Fruit fly (Drosophila melanogaster): ENCODE measurements around the gene vri.

vri gene

DNA sequence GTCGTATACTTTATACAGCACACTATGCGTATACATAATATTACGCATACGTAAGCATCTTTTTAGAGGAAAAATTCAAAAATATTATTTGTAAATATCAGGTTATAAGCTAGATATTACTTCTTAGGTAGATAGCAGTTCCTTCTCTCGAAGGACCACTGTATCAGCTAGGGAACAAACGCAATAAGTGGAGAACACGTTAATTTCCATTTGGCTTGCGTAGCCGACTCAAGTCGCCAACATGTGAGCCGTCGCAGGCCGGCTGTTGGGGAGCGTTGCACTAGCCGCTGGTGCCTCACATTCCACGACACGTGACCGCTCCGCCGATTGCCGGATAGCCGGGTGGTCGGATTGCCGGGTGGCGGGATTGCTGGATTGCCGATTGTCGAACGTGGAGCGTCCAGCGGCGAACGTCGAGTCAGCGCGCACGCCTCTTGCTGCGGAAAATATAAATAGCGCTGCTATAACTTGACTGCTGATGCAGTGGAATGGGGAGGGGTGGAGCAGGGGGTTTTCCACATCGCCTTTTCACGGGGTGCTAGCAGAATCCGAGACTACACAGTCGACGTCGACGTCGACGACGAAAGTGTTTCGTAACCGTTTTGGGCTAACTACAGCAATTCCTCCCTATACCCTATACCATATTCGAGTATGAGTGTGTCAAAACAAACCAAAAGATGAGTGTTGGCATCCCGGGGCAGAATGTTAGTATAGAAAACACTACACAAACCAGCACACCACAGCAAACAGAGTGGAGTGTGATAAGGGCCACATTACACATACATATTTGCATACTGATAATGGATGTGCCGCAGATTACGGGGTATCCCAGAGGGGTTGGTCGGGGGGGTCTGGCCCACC lies 14.5 kb downstream of the vri start (continued):
- TF ChIP-seq CG31388 (GFP tag; optimal IDR thresholded peaks at IDR 0.05) (no peak), sna (GFP tag; IDR thresholded peaks at IDR 0.05; ENCODE audit: partially characterized antibody) (no peak), TFAM (GFP tag; optimal IDR thresholded peaks at IDR 0.05) (no peak), CG10147 (GFP tag; optimal IDR thresholded peaks at IDR 0.05) (no peak), ind (GFP tag; optimal IDR thresholded peaks at IDR 0.05) (no peak), bigmax (GFP tag; optimal IDR thresholded peaks at IDR 0.05) (no peak), fu2 (GFP tag; optimal IDR thresholded peaks at IDR 0.05) (no peak), CG31365 (tag; optimal IDR thresholded peaks at IDR 0.05) (no peak), bcd (GFP tag; optimal IDR thresholded peaks at IDR 0.05) (peak; percentile 42), CG7357 (GFP tag; IDR thresholded peaks at IDR 0.05) (no peak), Side (GFP tag; optimal IDR thresholded peaks at IDR 0.05) (no peak), ro (GFP tag; IDR thresholded peaks at IDR 0.05) (no peak), mirr (GFP tag; optimal IDR thresholded peaks at IDR 0.05) (peak; percentile 0), Lhr (GFP tag; optimal IDR thresholded peaks at IDR 0.05) (no peak), CG12104 (GFP tag; optimal IDR thresholded peaks at IDR 0.05) (no peak), tll (GFP tag; optimal IDR thresholded peaks at IDR 0.05) (no peak), CG1233 (GFP tag; optimal IDR thresholded peaks at IDR 0.05) (no peak), hkb (optimal IDR thresholded peaks at IDR 0.05) (no peak), hkb (GFP tag; IDR thresholded peaks at IDR 0.05) (no peak), tup (GFP tag; optimal IDR thresholded peaks at IDR 0.05) (no peak), CG3847 (GFP tag; IDR thresholded peaks at IDR 0.05) (no peak), CG11504 (tag; optimal IDR thresholded peaks at IDR 0.05) (peak; percentile 24), Chrac-16 (GFP tag; optimal IDR thresholded peaks at IDR 0.05) (no peak), CG3065 (GFP tag; optimal IDR thresholded peaks at IDR 0.05) (no peak), CG30020 (tag; optimal IDR thresholded peaks at IDR 0.05) (no peak), her (GFP tag; optimal IDR thresholded peaks at IDR 0.05) (no peak), slbo (GFP tag; IDR thresholded peaks at IDR 0.05) (peak; percentile 37; the same call in 1 of the 2 replicates), oc (tag; optimal IDR thresholded peaks at IDR 0.05) (no peak), CHES-1-like (GFP tag; optimal IDR thresholded peaks at IDR 0.05) (no peak), CG15073 (GFP tag; optimal IDR thresholded peaks at IDR 0.05) (no peak), pita (GFP tag; optimal IDR thresholded peaks at IDR 0.05) (no peak), abd-A (tag; optimal IDR thresholded peaks at IDR 0.05) (no peak), CG8944 (GFP tag; optimal IDR thresholded peaks at IDR 0.05) (no peak), CG2875 (GFP tag; optimal IDR thresholded peaks at IDR 0.05) (peak; percentile 54), Doc2 (GFP tag; IDR thresholded peaks at IDR 0.05) (no peak), chm (GFP tag; IDR thresholded peaks at IDR 0.05) (no peak), fd3F (GFP tag; optimal IDR thresholded peaks at IDR 0.05) (no peak), danr (GFP tag; IDR thresholded peaks at IDR 0.05) (no peak), da (GFP tag; optimal IDR thresholded peaks at IDR 0.05) (no peak), CG17385 (GFP tag; optimal IDR thresholded peaks at IDR 0.05) (no peak), CG1602 (GFP tag; optimal IDR thresholded peaks at IDR 0.05) (no peak), CG6765 (GFP tag; optimal IDR thresholded peaks at IDR 0.05) (no peak), Adf1 (GFP tag; IDR thresholded peaks at IDR 0.05) (peak; percentile 61), CG13296 (GFP tag; optimal IDR thresholded peaks at IDR 0.05) (no peak), BEAF-32 (GFP tag; optimal IDR thresholded peaks at IDR 0.05) (no peak), CG3407 (GFP tag; optimal IDR thresholded peaks at IDR 0.05) (peak; percentile 36), h (optimal IDR thresholded peaks at IDR 0.05) (no peak), CoRest (tag; optimal IDR thresholded peaks at IDR 0.05) (no peak), CG9932 (GFP tag; IDR thresholded peaks at IDR 0.05) (no peak), corto (GFP tag; optimal IDR thresholded peaks at IDR 0.05) (no peak)

Data from whole organism, embryonic.